Fruit fly (Drosophila melanogaster): ENCODE measurements around the gene gcm2.

- no peak for TF ChIP-seq usp (GFP tag; optimal IDR thresholded peaks at IDR 0.05)
- TF ChIP-seq pan (optimal IDR thresholded peaks at IDR 0.05), result no peak
- TF ChIP-seq EcR (GFP tag; optimal IDR thresholded peaks at IDR 0.05), result no peak
- TF ChIP-seq psq (optimal IDR thresholded peaks at IDR 0.05), result no peak
- TF ChIP-seq CG8478 (optimal IDR thresholded peaks at IDR 0.05), result no peak
- no peak for TF ChIP-seq Dll (optimal IDR thresholded peaks at IDR 0.05)
These were observed 11.6 kb downstream of the gcm2 start for dm6 chr2L:9619925-9620324.

All from whole organism.